Worm (Caenorhabditis elegans) whole organism, mixed stage, embryonic: ENCODE data around the gene acr-17.

Experiments used
- elt-1 ChIP-seq: sonication (generic microtip); optimal IDR thresholded peaks from 2 replicates; lab custom pipeline; 2017; ENCODE audit warnings: missing genetic modification characterization, mild to moderate bottlenecking, missing compliant biosample characterization, antibody characterized with exemption, moderate library complexity, borderline replicate concordance; ENCODE audit not compliant: insufficient read depth
- elt-3 ChIP-seq: fragments of 150-350 bp; optimal IDR thresholded peaks from 2 replicates; lab custom pipeline; 2014; ENCODE audit warnings: missing biosample characterization, missing genetic modification characterization
- mab-5 ChIP-seq: fragments of 150-350 bp; optimal IDR thresholded peaks from 2 replicates; lab custom pipeline; 2014; ENCODE audit warnings: missing biosample characterization, missing genetic modification characterization
- mep-1 ChIP-seq: fragments of 150-350 bp; optimal IDR thresholded peaks from 2 replicates; lab custom pipeline; 2017; ENCODE audit warnings: missing biosample characterization, missing genetic modification reagents, missing genetic modification characterization, inconsistent platforms
- nhr-2 ChIP-seq: fragments of 150-350 bp; optimal IDR thresholded peaks from 2 replicates; lab custom pipeline; 2014; ENCODE audit warnings: missing biosample characterization, missing genetic modification characterization
- nhr-237 ChIP-seq: fragments of 150-350 bp; optimal IDR thresholded peaks from 2 replicates; lab custom pipeline; 2014; ENCODE audit warnings: missing biosample characterization, missing genetic modification characterization
- nhr-28 ChIP-seq: fragments of 150-350 bp; optimal IDR thresholded peaks from 2 replicates; lab custom pipeline; 2014; ENCODE audit warnings: missing biosample characterization, missing genetic modification characterization
- pha-4 ChIP-seq: fragments of 150-350 bp; optimal IDR thresholded peaks from 2 replicates; lab custom pipeline; 2018; ENCODE audit warnings: missing biosample characterization, missing genetic modification reagents, missing genetic modification characterization
- unc-39 ChIP-seq: fragments of 150-350 bp; optimal IDR thresholded peaks from 2 replicates; lab custom pipeline; 2014; ENCODE audit warnings: missing biosample characterization, missing genetic modification characterization

- TF ChIP-seq nhr-2 (tag; lab: Kevin White, UChicago) (no peak), elt-3 (tag; lab: Kevin White, UChicago) (no peak), mep-1 (no peak), elt-1 (tag; lab: Kevin White, UChicago) (no peak), mab-5 (no peak), nhr-28 (no peak), nhr-237 (tag; lab: Kevin White, UChicago) (no peak), unc-39 (tag; lab: Kevin White, UChicago) (no peak), pha-4 (tag; lab: Kevin White, UChicago) (no peak)
Measured at ce11 chrV:2639506-2639905, 31.1 kb downstream of the acr-17 start.
